Worm (Caenorhabditis elegans) whole organism, mixed stage, embryonic: ENCODE results near the gene srbc-42.

Source experiments
- ces-1 ChIP-seq: fragments of 150-350 bp; optimal IDR thresholded peaks from 2 replicates; lab custom pipeline; 2014; ENCODE audit warnings: missing biosample characterization, missing genetic modification reagents, missing genetic modification characterization
- cnd-1 ChIP-seq: fragments of 200-800 bp; sonication (Bioruptor generic); optimal IDR thresholded peaks from 2 replicates; lab custom pipeline; 2018; ENCODE audit warnings: mild to moderate bottlenecking, missing genetic modification characterization, missing compliant biosample characterization
- flh-1 ChIP-seq: fragments of 200-800 bp; sonication (Bioruptor generic); optimal IDR thresholded peaks from 2 replicates; lab custom pipeline; 2018; ENCODE audit warnings: mild to moderate bottlenecking, missing genetic modification characterization, moderate library complexity, missing compliant biosample characterization
- lin-13 ChIP-seq: fragments of 150-350 bp; optimal IDR thresholded peaks from 2 replicates; lab custom pipeline; 2014; ENCODE audit warnings: missing biosample characterization, missing genetic modification characterization
- lsy-2 ChIP-seq: fragments of 150-350 bp; optimal IDR thresholded peaks from 2 replicates; lab custom pipeline; 2014; ENCODE audit warnings: missing biosample characterization, missing genetic modification characterization
- nhr-12 ChIP-seq: fragments of 150-350 bp; optimal IDR thresholded peaks from 2 replicates; lab custom pipeline; 2014; ENCODE audit warnings: missing biosample characterization, missing genetic modification characterization
- nhr-2 ChIP-seq: fragments of 150-350 bp; optimal IDR thresholded peaks from 2 replicates; lab custom pipeline; 2014; ENCODE audit warnings: missing biosample characterization, missing genetic modification characterization
- nhr-237 ChIP-seq: fragments of 150-350 bp; optimal IDR thresholded peaks from 2 replicates; lab custom pipeline; 2014; ENCODE audit warnings: missing biosample characterization, missing genetic modification characterization
- tbx-8 ChIP-seq: fragments of 200-800 bp; sonication (Bioruptor generic); optimal IDR thresholded peaks from 2 replicates; lab custom pipeline; 2018; ENCODE audit warnings: mild to moderate bottlenecking, missing genetic modification characterization, moderate library complexity, missing compliant biosample characterization
- unc-62 ChIP-seq: fragments of 150-350 bp; optimal IDR thresholded peaks from 2 replicates; lab custom pipeline; 2014; ENCODE audit warnings: missing biosample characterization, missing genetic modification reagents, missing genetic modification characterization
- ztf-11 ChIP-seq: fragments of 150-350 bp; optimal IDR thresholded peaks from 2 replicates; lab custom pipeline; 2014; ENCODE audit warnings: missing biosample characterization, missing genetic modification characterization

DNA sequence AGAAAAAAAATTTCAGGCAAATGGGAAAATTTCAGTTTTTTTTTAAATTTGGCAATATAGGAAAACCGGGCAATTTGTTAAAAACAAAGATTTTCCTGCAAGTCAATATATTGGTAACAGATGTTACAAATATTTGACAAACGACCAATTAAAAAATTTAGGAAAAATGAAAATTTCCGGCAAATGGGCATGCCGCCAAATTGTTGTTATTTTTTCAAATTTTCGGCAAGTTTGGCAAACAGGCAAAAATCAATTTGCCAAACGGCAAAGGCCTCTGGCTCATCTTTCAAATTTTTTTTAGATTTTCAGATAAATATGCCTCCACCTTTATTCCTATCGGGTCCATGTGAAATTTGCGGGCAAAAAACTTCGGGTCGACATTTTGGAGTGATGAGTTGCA lies 30.7 kb upstream of the srbc-42 start, which contains the start of gene nhr-128:
- TF ChIP-seq flh-1 (no peak), nhr-237 (no peak), cnd-1 (no peak), unc-62 (GFP tag; lab: Kevin White, UChicago) (no peak), ces-1 (GFP tag; lab: Kevin White, UChicago) (no peak), nhr-2 (tag; lab: Kevin White, UChicago) (no peak), lsy-2 (tag; lab: Kevin White, UChicago) (no peak), ztf-11 (tag; lab: Kevin White, UChicago) (no peak), nhr-12 (tag; lab: Kevin White, UChicago) (no peak), lin-13 (no peak), tbx-8 (GFP tag; lab: Kevin White, UChicago) (no peak)
